Worm (Caenorhabditis elegans): ENCODE results near the gene C29G2.6.

DNA sequence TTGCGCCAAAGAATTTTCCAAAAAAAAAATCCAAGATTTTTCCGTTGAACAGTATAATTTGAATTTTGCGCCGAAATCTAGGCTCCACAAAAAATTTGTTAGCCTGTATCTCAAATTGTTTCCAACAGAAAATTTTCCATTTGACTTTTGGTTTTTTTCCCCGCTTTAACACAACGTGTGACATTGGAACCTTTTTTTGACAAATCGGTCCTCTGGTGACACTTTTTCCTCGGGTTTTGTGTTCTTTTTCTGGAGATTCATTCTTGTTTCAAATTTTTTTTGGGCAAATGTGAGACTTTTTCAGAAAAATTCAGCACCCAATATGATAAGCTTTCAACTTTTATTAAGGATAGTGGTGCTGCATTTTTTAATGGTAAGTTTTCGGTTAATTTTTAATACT, 22.6 kb upstream of the C29G2.6 start, which contains the start of gene acr-17:
- TF ChIP-seq lsy-2 (tag; optimal IDR thresholded peaks at IDR 0.05): no peak
- no peak for TF ChIP-seq sptf-1 (tag; optimal IDR thresholded peaks at IDR 0.05)
- no peak for TF ChIP-seq mls-2 (tag; optimal IDR thresholded peaks at IDR 0.05)
- no peak for TF ChIP-seq nhr-12 (tag; optimal IDR thresholded peaks at IDR 0.05)
- TF ChIP-seq nhr-76 (tag; optimal IDR thresholded peaks at IDR 0.05): no peak
